Worm (Caenorhabditis elegans): ENCODE results near the gene col-132.

col-132 gene

DNA sequence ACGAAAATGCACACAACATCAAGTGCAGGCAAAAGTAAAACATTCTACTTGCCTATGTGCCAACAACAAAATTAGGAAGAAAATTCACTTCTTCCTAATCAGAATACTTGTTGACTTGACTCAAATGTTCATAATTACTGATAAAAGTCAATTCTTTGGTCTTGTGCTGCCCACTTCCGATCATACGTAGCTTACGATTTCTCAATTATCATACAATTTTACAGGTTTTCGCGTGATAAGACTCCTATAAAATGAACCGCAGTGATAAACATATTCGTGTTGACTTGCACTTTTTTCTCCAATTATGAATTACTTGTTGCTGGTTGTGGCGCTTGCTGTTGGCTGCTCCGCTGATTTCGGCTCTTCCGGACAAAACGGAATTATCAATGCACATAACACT, 33.4 kb downstream of the col-132 start, which contains the start of gene scl-2 (continued):
- TF ChIP-seq pha-4 (GFP tag; IDR thresholded peaks at IDR 0.05) (no peak), pha-4 (tag; optimal IDR thresholded peaks at IDR 0.05) (no peak), pqm-1 (tag; optimal IDR thresholded peaks at IDR 0.05) (peak; percentile 99), egl-43 (GFP tag; IDR thresholded peaks at IDR 0.05) (no peak), vab-7 (GFP tag; IDR thresholded peaks at IDR 0.05) (no peak), mdt-29 (GFP tag; IDR thresholded peaks at IDR 0.05) (no peak), rbr-2 (tag; optimal IDR thresholded peaks at IDR 0.05) (no peak), jun-1 (tag; optimal IDR thresholded peaks at IDR 0.05) (no peak), aly-2 (tag; optimal IDR thresholded peaks at IDR 0.05) (no peak), snpc-4 (tag; optimal IDR thresholded peaks at IDR 0.05) (no peak), tra-1 (GFP tag; IDR thresholded peaks at IDR 0.05) (no peak), ceh-28 (tag; optimal IDR thresholded peaks at IDR 0.05) (no peak), unc-62 (GFP tag; optimal IDR thresholded peaks at IDR 0.05 in 1 of 2) (no peak), unc-62 (tag; optimal IDR thresholded peaks at IDR 0.05) (no peak), dpl-1 (GFP tag; optimal IDR thresholded peaks at IDR 0.05) (no peak), Y105C5A.15 (GFP tag; IDR thresholded peaks at IDR 0.05) (no peak), fos-1 (tag; optimal IDR thresholded peaks at IDR 0.05) (no peak), hlh-11 (tag; optimal IDR thresholded peaks at IDR 0.05) (peak; percentile 87), zip-2 (tag; optimal IDR thresholded peaks at IDR 0.05) (no peak), ceh-20 (GFP tag; IDR thresholded peaks at IDR 0.05) (no peak), T26A8.4 (GFP tag; IDR thresholded peaks at IDR 0.05) (no peak), daf-19 (GFP tag; conservative IDR thresholded peaks at IDR 0.05) (no peak), daf-8 (GFP tag; IDR thresholded peaks at IDR 0.05) (no peak), Y5F2A.4 (GFP tag; optimal IDR thresholded peaks at IDR 0.05) (no peak), mxl-2 (GFP tag; conservative IDR thresholded peaks at IDR 0.05) (no peak), hmg-1.1 (GFP tag; IDR thresholded peaks at IDR 0.05) (no peak), zip-11 (GFP tag; IDR thresholded peaks at IDR 0.05) (no peak), Y75B8A.6 (GFP tag; IDR thresholded peaks at IDR 0.05) (no peak), nhr-102 (tag; optimal IDR thresholded peaks at IDR 0.05) (no peak), snpc-1.2 (GFP tag; IDR thresholded peaks at IDR 0.05) (no peak)

DNA sequence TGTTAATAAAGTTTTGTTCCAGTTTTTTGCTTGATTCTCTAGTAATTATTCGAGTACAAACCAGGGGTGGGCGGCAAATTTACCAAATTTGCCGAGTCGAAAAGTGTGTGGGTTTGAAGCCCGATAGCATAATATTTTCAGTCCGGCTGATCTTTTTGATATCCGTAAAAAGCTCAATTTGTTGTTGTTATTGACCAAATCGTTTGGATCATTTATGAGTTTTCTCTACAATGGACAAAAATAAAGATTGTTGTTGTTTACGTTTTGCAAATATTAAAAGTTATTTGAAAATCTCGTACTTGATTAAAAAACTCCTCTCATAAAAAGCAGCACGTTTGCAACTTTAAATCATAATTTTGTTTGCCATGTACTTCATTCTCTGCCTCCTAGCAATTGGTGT, 34.8 kb downstream of the col-132 start, which contains the start of gene scl-1:
Gene scl-1 (plus strand): TSS at position 301 of the 400 bp plus-strand sequence.
- TF ChIP-seq ZK546.5 (tag; optimal IDR thresholded peaks at IDR 0.05) (no peak), nhr-48 (tag; optimal IDR thresholded peaks at IDR 0.05) (no peak), ctbp-1 (GFP tag; IDR thresholded peaks at IDR 0.05) (no peak), skn-1 (tag; optimal IDR thresholded peaks at IDR 0.05) (no peak)

DNA sequence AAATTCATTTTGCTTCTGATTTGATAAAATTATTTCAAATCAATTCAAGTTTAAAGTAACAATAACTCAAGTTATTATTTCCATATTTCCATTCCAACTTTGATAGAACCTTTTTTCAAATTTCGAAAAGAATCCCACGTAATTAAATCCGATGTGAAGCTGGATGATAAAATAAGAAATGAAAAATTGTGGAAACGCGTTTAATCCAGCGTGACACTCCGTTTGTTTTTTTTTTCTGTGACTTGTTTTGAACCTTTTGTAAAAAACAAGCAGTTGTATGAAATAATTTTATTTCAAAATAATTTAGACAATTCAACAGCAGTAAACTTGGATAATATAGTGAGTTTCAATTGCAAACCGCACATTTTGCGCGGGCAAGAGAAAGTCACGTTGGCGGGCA, 38.3 kb downstream of the col-132 start, which contains the start of gene F49E11.7:
Gene F49E11.7 (plus strand): TSS at position 301 of the 400 bp plus-strand sequence.
- TF ChIP-seq nhr-237 (tag; optimal IDR thresholded peaks at IDR 0.05) (no peak), mxl-3 (GFP tag; optimal IDR thresholded peaks at IDR 0.05) (no peak), dmd-6 (GFP tag; IDR thresholded peaks at IDR 0.05) (no peak), jun-1 (tag; optimal IDR thresholded peaks at IDR 0.05) (no peak), php-3 (GFP tag; IDR thresholded peaks at IDR 0.05) (no peak), mdl-1 (tag; optimal IDR thresholded peaks at IDR 0.05) (no peak), tag-97 (GFP tag; IDR thresholded peaks at IDR 0.05) (no peak), ceh-20 (GFP tag; IDR thresholded peaks at IDR 0.05) (no peak), Y105C5A.15 (GFP tag; IDR thresholded peaks at IDR 0.05) (no peak), zfp-2 (tag; optimal IDR thresholded peaks at IDR 0.05) (no peak)

Data from whole organism, L4 larva.